Worm (Caenorhabditis elegans): ENCODE data around the gene F25E2.2.

DNA sequence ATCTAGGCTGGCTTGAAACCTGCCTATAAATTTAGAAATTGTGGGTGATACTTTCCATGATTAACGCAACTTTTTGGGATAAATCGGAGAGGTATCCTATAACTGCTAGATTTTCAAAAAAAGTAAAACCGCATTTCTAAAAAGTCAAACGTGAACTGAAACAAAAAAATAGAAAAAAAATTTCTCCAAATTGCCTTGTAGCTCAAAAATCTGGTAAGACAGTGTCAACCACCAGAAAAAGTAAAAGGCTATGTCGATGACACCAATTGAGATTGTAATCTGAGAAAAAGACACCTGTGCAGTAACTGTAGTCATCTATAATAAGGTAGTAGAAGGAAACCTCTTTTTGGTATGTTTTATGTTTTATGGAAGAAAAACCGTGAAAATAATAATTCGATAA, 18.0 kb upstream of the F25E2.2 start, which contains the start of gene wdr-54:
- TF ChIP-seq T22C8.4 (GFP tag; IDR thresholded peaks at IDR 0.05) (no peak), tab-1 (GFP tag; IDR thresholded peaks at IDR 0.05) (no peak), klf-2 (GFP tag; conservative IDR thresholded peaks at IDR 0.05) (no peak), ztf-29 (GFP tag; IDR thresholded peaks at IDR 0.05) (no peak), ztf-23 (GFP tag; IDR thresholded peaks at IDR 0.05) (no peak), med-1 (GFP tag; optimal IDR thresholded peaks at IDR 0.05; ENCODE audit: insufficient read depth) (no peak), ref-1 (GFP tag; conservative IDR thresholded peaks at IDR 0.05) (no peak), flt-1 (GFP tag; IDR thresholded peaks at IDR 0.05) (no peak)
